Worm (Caenorhabditis elegans): ENCODE results near the gene msp-58.
"Not testable (repeated sequence)": the region's sequence is repeated elsewhere in the genome, so short reads cannot be mapped to it uniquely, and the experiment has no call there.

The msp-58 gene

ce11 chrIV:5308046-5308643 is at the start of gene msp-58, which contains the start of gene ZK354.9:
TSS of gene msp-58 (plus strand) at chrIV:5308593.
TSS of gene ZK354.9 (minus strand) at chrIV:5308146.
- TF ChIP-seq pes-1 (GFP tag; IDR thresholded peaks at IDR 0.05); ceh-13 (GFP tag; optimal IDR thresholded peaks at IDR 0.05); ceh-36 (tag; optimal IDR thresholded peaks at IDR 0.05): not testable (repeated sequence)

DNA sequence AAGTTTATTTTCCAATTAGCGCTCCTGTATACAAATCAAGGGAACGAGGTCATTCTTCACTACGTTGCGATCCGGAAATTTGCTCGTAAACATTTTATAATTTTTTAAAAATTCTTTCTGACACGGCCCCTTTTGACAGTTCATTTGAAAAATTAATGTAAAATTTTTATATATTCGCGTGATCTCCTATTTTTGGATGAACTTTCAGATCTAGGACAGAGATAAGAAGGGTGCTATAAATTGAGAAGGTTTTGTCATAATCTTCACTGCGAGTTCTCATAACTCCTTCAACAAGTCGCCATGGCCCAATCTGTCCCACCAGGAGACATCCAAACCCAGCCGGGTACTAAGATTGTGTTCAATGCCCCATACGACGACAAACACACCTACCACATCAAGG is 48.1 kb upstream of the msp-58 start, which contains the start of gene msp-19:
Gene msp-19, plus strand, starts transcription at position 301 of the 400 bp plus-strand sequence.
- TF ChIP-seq tra-4, hmbx-1, B0310.2 (tag; optimal IDR thresholded peaks at IDR 0.05): not testable (repeated sequence)

- TF ChIP-seq flt-1 (GFP tag; IDR thresholded peaks at IDR 0.05) (no peak), hmg-4 (GFP tag; optimal IDR thresholded peaks at IDR 0.05) (no peak), F13C5.2 (tag; optimal IDR thresholded peaks at IDR 0.05) (no peak), ceh-36 (tag; optimal IDR thresholded peaks at IDR 0.05) (no peak), tbx-37 (GFP tag; conservative IDR thresholded peaks at IDR 0.05) (no peak), pes-1 (GFP tag; IDR thresholded peaks at IDR 0.05) (no peak), ama-1 (optimal IDR thresholded peaks at IDR 0.05) (no peak), hnd-1 (tag; optimal IDR thresholded peaks at IDR 0.05) (no peak), ets-7 (tag; optimal IDR thresholded peaks at IDR 0.05) (no peak), hmbx-1 (tag; optimal IDR thresholded peaks at IDR 0.05) (no peak)
These were observed 41.9 kb upstream of the msp-58 start, which contains the start of gene F36H12.5 for ce11 chrIV:5266474-5266873. TSS of gene F36H12.5 (plus strand) at chrIV:5266774.

DNA sequence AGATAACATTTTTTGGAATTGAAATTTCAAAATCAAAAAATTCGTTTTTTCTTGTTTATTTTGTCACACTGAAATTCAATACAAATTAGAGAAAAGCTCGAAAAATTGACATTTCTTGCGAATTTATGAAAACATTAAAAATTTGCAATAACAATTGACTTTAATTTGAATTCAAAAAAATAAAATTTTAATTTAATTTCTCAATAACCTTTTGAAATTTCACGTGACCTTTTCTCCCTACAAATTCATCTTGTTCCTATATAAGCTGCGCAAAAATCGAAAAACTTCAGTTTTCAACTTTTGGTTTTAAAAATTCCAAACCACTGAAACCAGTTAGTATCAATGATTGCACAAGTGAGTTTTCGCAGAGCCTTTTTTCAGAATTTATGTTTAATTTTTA is 39.6 kb upstream of the msp-58 start, which contains the start of gene F36H12.4:
Gene F36H12.4, plus strand, starts transcription at position 301 of the 400 bp plus-strand sequence.
- TF ChIP-seq tbx-11 (GFP tag; IDR thresholded peaks at IDR 0.05), result no peak
- TF ChIP-seq ceh-13 (GFP tag; optimal IDR thresholded peaks at IDR 0.05), result no peak
- no peak for TF ChIP-seq ceh-36 (tag; optimal IDR thresholded peaks at IDR 0.05)
- TF ChIP-seq hmbx-1 (tag; optimal IDR thresholded peaks at IDR 0.05), result no peak
- TF ChIP-seq pes-1 (GFP tag; IDR thresholded peaks at IDR 0.05), result no peak
- TF ChIP-seq scrt-1 (GFP tag; IDR thresholded peaks at IDR 0.05), result no peak
- no peak for TF ChIP-seq flt-1 (GFP tag; IDR thresholded peaks at IDR 0.05)
- no peak for TF ChIP-seq B0310.2 (tag; optimal IDR thresholded peaks at IDR 0.05)
- no peak for TF ChIP-seq ets-7 (tag; optimal IDR thresholded peaks at IDR 0.05)
- TF ChIP-seq aly-1 (tag; optimal IDR thresholded peaks at IDR 0.05), result no peak
- no peak for TF ChIP-seq hmg-4 (GFP tag; optimal IDR thresholded peaks at IDR 0.05)
- TF ChIP-seq hnd-1 (tag; optimal IDR thresholded peaks at IDR 0.05), result no peak
- TF ChIP-seq sea-1 (GFP tag; conservative IDR thresholded peaks at IDR 0.05), result no peak
- no peak for TF ChIP-seq tra-4 (tag; optimal IDR thresholded peaks at IDR 0.05)
- TF ChIP-seq ama-1 (optimal IDR thresholded peaks at IDR 0.05), result no peak
- TF ChIP-seq F13C5.2 (tag; optimal IDR thresholded peaks at IDR 0.05), result no peak
- no peak for TF ChIP-seq tbx-37 (GFP tag; conservative IDR thresholded peaks at IDR 0.05)

DNA sequence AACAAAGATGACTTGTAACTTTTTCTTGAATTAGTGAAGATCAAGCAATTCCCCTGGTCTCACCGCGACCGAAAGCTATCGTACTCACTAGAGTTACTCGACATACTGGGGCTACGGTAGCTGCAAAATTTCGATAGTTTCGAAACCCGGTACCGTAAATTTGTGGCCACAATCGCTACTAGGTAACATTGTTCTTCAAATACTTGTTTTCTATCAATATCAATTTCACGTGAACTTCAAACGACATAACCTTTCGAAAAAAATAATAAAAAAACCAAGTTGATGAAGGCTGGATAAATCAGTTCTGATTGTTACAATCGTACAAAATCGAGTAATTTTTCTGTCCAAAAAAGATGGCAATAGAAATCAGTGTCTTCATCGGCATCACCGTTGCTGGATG is 35.9 kb upstream of the msp-58 start, which contains the start of gene F36H12.3:
Gene F36H12.3, plus strand, starts transcription at position 301 of the 400 bp plus-strand sequence.
- TF ChIP-seq ama-1 (optimal IDR thresholded peaks at IDR 0.05) (no peak), tbx-37 (GFP tag; conservative IDR thresholded peaks at IDR 0.05) (no peak), aly-1 (tag; optimal IDR thresholded peaks at IDR 0.05) (no peak), tra-4 (tag; optimal IDR thresholded peaks at IDR 0.05) (no peak), sea-1 (GFP tag; conservative IDR thresholded peaks at IDR 0.05) (no peak), ets-7 (tag; optimal IDR thresholded peaks at IDR 0.05) (no peak), B0310.2 (tag; optimal IDR thresholded peaks at IDR 0.05) (no peak), flt-1 (GFP tag; IDR thresholded peaks at IDR 0.05) (no peak), pes-1 (GFP tag; IDR thresholded peaks at IDR 0.05) (no peak), tbx-11 (GFP tag; IDR thresholded peaks at IDR 0.05) (no peak), F13C5.2 (tag; optimal IDR thresholded peaks at IDR 0.05) (no peak), ceh-13 (GFP tag; optimal IDR thresholded peaks at IDR 0.05) (no peak), hmg-4 (GFP tag; optimal IDR thresholded peaks at IDR 0.05) (no peak), scrt-1 (GFP tag; IDR thresholded peaks at IDR 0.05) (no peak), hnd-1 (tag; optimal IDR thresholded peaks at IDR 0.05) (no peak), ceh-36 (tag; optimal IDR thresholded peaks at IDR 0.05) (no peak), hmbx-1 (tag; optimal IDR thresholded peaks at IDR 0.05) (no peak)

ce11 chrIV:5273385-5273784 is 35.0 kb upstream of the msp-58 start:
- TF ChIP-seq ets-7 (tag; optimal IDR thresholded peaks at IDR 0.05) (no peak), flt-1 (GFP tag; IDR thresholded peaks at IDR 0.05) (no peak), pes-1 (GFP tag; IDR thresholded peaks at IDR 0.05) (no peak), B0310.2 (tag; optimal IDR thresholded peaks at IDR 0.05) (no peak), hnd-1 (tag; optimal IDR thresholded peaks at IDR 0.05) (no peak), ama-1 (optimal IDR thresholded peaks at IDR 0.05) (no peak), hmg-4 (GFP tag; optimal IDR thresholded peaks at IDR 0.05) (no peak), tra-4 (tag; optimal IDR thresholded peaks at IDR 0.05) (no peak), tbx-11 (GFP tag; IDR thresholded peaks at IDR 0.05) (no peak), scrt-1 (GFP tag; IDR thresholded peaks at IDR 0.05) (no peak), aly-1 (tag; optimal IDR thresholded peaks at IDR 0.05) (no peak)

DNA sequence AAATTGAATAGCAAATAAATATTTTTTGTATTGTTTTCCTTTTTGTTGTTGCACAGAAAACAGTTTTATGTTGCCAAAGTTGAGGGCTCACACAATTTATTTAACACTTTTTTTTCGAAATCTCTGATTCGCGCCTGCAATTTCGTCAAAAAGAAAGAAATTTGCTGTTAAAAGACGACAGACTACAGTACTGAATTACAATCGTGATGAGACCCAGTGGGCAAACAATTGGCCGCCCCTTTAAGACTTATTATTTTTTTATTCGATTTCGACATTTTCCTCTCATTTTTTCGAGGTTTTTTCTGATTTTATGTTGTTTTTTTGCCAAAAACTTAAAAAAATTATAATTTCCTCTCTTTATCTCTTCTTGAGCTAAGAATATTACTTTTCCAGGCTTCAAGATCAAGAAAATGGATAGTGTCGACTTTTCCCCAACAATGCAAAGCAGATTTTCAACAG is 34.2 kb upstream of the msp-58 start, which contains the start of gene slfl-4:
Gene slfl-4, plus strand, starts transcription at position 409 of the 459 bp plus-strand sequence.
- TF ChIP-seq ceh-13 (GFP tag; optimal IDR thresholded peaks at IDR 0.05) (no peak), pes-1 (GFP tag; IDR thresholded peaks at IDR 0.05) (no peak)

- TF ChIP-seq sea-1 (GFP tag; conservative IDR thresholded peaks at IDR 0.05), result no peak
- no peak for TF ChIP-seq tbx-11 (GFP tag; IDR thresholded peaks at IDR 0.05)
These were observed 30.6 kb upstream of the msp-58 start, which contains the start of gene F36H12.17 for ce11 chrIV:5277752-5278151. TSS of gene F36H12.17 (minus strand) at chrIV:5277852.

Data from whole organism, early embryonic.